Worm (Caenorhabditis elegans): ENCODE measurements around the gene F08F8.10.

Gene F08F8.10

ce11 chrIII:7381546-7382171 lies 24.5 kb upstream of the F08F8.10 start, which contains the start of the genes hmg-4 and T20B12.3:
Gene hmg-4 (minus strand): TSS chrIII:7381596.
Gene T20B12.3 (plus strand): TSS chrIII:7382115.
- TF ChIP-seq nfya-1 (tag; optimal IDR thresholded peaks at IDR 0.05; ENCODE audit: insufficient read depth) (peak; percentile 76), nhr-77 (tag; optimal IDR thresholded peaks at IDR 0.05) (no peak), elt-2 (tag; optimal IDR thresholded peaks at IDR 0.05) (peak; percentile 13), lin-15B (tag; optimal IDR thresholded peaks at IDR 0.05) (peak; percentile 66), zag-1 (tag; optimal IDR thresholded peaks at IDR 0.05) (no peak), nhr-25 (tag; optimal IDR thresholded peaks at IDR 0.05) (peak; percentile 45), hmg-11 (tag; optimal IDR thresholded peaks at IDR 0.05) (peak; percentile 34), lin-39 (tag; optimal IDR thresholded peaks at IDR 0.05) (peak; percentile 50), pha-4 (tag; optimal IDR thresholded peaks at IDR 0.05) (peak; percentile 49), egl-5 (tag; optimal IDR thresholded peaks at IDR 0.05) (peak; percentile 31), ztf-4 (tag; optimal IDR thresholded peaks at IDR 0.05) (no peak), snpc-4 (tag; optimal IDR thresholded peaks at IDR 0.05) (peak; percentile 23), nhr-23 (tag; optimal IDR thresholded peaks at IDR 0.05) (peak; percentile 38)

- TF ChIP-seq R02D3.7 (tag; optimal IDR thresholded peaks at IDR 0.05) = no peak
These were observed 22.9 kb upstream of the F08F8.10 start for ce11 chrIII:7380120-7380519.

ce11 chrIII:7378945-7379344 lies 21.8 kb upstream of the F08F8.10 start, which contains the start of gene T20B12.7:
Gene T20B12.7 (minus strand): TSS chrIII:7379045.
- TF ChIP-seq ceh-82 (tag; optimal IDR thresholded peaks at IDR 0.05) = no peak
- no peak for TF ChIP-seq aly-2 (tag; optimal IDR thresholded peaks at IDR 0.05)
- TF ChIP-seq daf-12 (tag; optimal IDR thresholded peaks at IDR 0.05) = no peak
- TF ChIP-seq nhr-28 (tag; optimal IDR thresholded peaks at IDR 0.05) = no peak
- TF ChIP-seq nfya-1 (tag; optimal IDR thresholded peaks at IDR 0.05; ENCODE audit: insufficient read depth) = no peak
- TF ChIP-seq nhr-23 (tag; optimal IDR thresholded peaks at IDR 0.05) = no peak
- no peak for TF ChIP-seq fkh-2 (tag; optimal IDR thresholded peaks at IDR 0.05)
- TF ChIP-seq pha-4 (tag; optimal IDR thresholded peaks at IDR 0.05) = no peak
- TF ChIP-seq R02D3.7 (tag; optimal IDR thresholded peaks at IDR 0.05) = no peak
- TF ChIP-seq sea-2 (GFP tag; optimal IDR thresholded peaks at IDR 0.05) = no peak
- TF ChIP-seq mml-1 (tag; optimal IDR thresholded peaks at IDR 0.05) = no peak
- TF ChIP-seq nhr-12 (tag; optimal IDR thresholded peaks at IDR 0.05) = no peak
- TF ChIP-seq ztf-11 (tag; optimal IDR thresholded peaks at IDR 0.05) = no peak

- TF ChIP-seq ama-1 (optimal IDR thresholded peaks at IDR 0.05) = peak; percentile 21
- TF ChIP-seq fkh-2 (tag; optimal IDR thresholded peaks at IDR 0.05) = no peak
These were observed 21.3 kb upstream of the F08F8.10 start for ce11 chrIII:7378522-7378921.

ce11 chrIII:7376143-7376802 lies 19.1 kb upstream of the F08F8.10 start:
- TF ChIP-seq ztf-11 (tag; optimal IDR thresholded peaks at IDR 0.05) (no peak), skn-1 (tag; optimal IDR thresholded peaks at IDR 0.05) (no peak), nhr-12 (tag; optimal IDR thresholded peaks at IDR 0.05) (no peak), mdl-1 (tag; optimal IDR thresholded peaks at IDR 0.05) (peak; percentile 94), jun-1 (tag; optimal IDR thresholded peaks at IDR 0.05) (peak; percentile 64), nhr-11 (tag; optimal IDR thresholded peaks at IDR 0.05) (peak; percentile 10), nfya-1 (tag; optimal IDR thresholded peaks at IDR 0.05; ENCODE audit: insufficient read depth) (peak; percentile 57), nhr-43 (tag; optimal IDR thresholded peaks at IDR 0.05; ENCODE audit: poor library complexity, severe bottlenecking) (peak; percentile 95), unc-62 (GFP tag; optimal IDR thresholded peaks at IDR 0.05) (peak; percentile 82), ceh-9 (tag; optimal IDR thresholded peaks at IDR 0.05) (no peak), nhr-28 (tag; optimal IDR thresholded peaks at IDR 0.05) (no peak), ceh-82 (tag; optimal IDR thresholded peaks at IDR 0.05) (no peak), lsy-12 (tag; optimal IDR thresholded peaks at IDR 0.05) (peak; percentile 73), elt-3 (tag; optimal IDR thresholded peaks at IDR 0.05) (peak; percentile 42 to 71 (median 60)), ceh-28 (tag; optimal IDR thresholded peaks at IDR 0.05) (no peak), lin-15B (tag; optimal IDR thresholded peaks at IDR 0.05) (no peak), ZK546.5 (tag; optimal IDR thresholded peaks at IDR 0.05) (no peak), nhr-237 (tag; optimal IDR thresholded peaks at IDR 0.05) (no peak), unc-39 (tag; optimal IDR thresholded peaks at IDR 0.05) (no peak), nhr-23 (tag; optimal IDR thresholded peaks at IDR 0.05) (peak; percentile 96), zag-1 (tag; optimal IDR thresholded peaks at IDR 0.05) (no peak), ama-1 (optimal IDR thresholded peaks at IDR 0.05) (peak; percentile 70), mml-1 (tag; optimal IDR thresholded peaks at IDR 0.05) (peak; percentile 25), elt-1 (tag; optimal IDR thresholded peaks at IDR 0.05) (no peak), eor-1 (tag; optimal IDR thresholded peaks at IDR 0.05) (no peak), snpc-4 (tag; optimal IDR thresholded peaks at IDR 0.05) (no peak), ceh-16 (tag; optimal IDR thresholded peaks at IDR 0.05) (no peak), fkh-10 (GFP tag; optimal IDR thresholded peaks at IDR 0.05) (no peak), egl-5 (tag; optimal IDR thresholded peaks at IDR 0.05) (peak; percentile 27), elt-2 (tag; optimal IDR thresholded peaks at IDR 0.05) (peak; percentile 73), nhr-77 (tag; optimal IDR thresholded peaks at IDR 0.05) (no peak), nhr-67 (tag; optimal IDR thresholded peaks at IDR 0.05) (no peak)

Measured in whole organism, L3 larva.